Fruit fly (Drosophila melanogaster) whole organism: Measurements from ENCODE around the gene mRpS9.

Source experiments
- CG8478 ChIP-seq: fragments of >200 bp; optimal IDR thresholded peaks from 2 replicates; lab custom pipeline; 2018; ENCODE audit warnings: inconsistent platforms
- Dll ChIP-seq: fragments of >200 bp; optimal IDR thresholded peaks from 2 replicates; lab custom pipeline; 2017
- psq ChIP-seq: fragments of >200 bp; optimal IDR thresholded peaks from 2 replicates; lab custom pipeline; 2017
- usp ChIP-seq: fragments of >200 bp; optimal IDR thresholded peaks from 2 replicates; lab custom pipeline; 2017; ENCODE audit warnings: missing biosample characterization, missing genetic modification characterization, mixed read lengths

dm6 chr3R:7907311-7907710 is 4.8 kb upstream of the mRpS9 start, which contains the start of the genes Taf7 and EMC1:
- TF ChIP-seq psq (no peak), CG8478 (lab: Kevin White, UChicago) (no peak), usp (no peak), Dll (lab: Kevin White, UChicago) (no peak)
